Worm (Caenorhabditis elegans) whole organism, mixed stage, embryonic: ENCODE results near the gene C34F11.5.

Experiments
- M03D4.4 ChIP-seq: sonication (generic microtip); optimal IDR thresholded peaks from 2 replicates; lab custom pipeline; 2017; ENCODE audit warnings: mild to moderate bottlenecking, missing genetic modification characterization, missing compliant biosample characterization
- bed-3 ChIP-seq: fragments of 200-800 bp; sonication (Bioruptor generic); optimal IDR thresholded peaks from 3 replicates; lab custom pipeline; 2018; ENCODE audit warnings: mild to moderate bottlenecking, missing genetic modification characterization, moderate library complexity, missing compliant biosample characterization
- ceh-39 ChIP-seq: fragments of 150-350 bp; optimal IDR thresholded peaks from 2 replicates; lab custom pipeline; 2014; ENCODE audit warnings: missing biosample characterization, missing genetic modification characterization
- ceh-43 ChIP-seq: fragments of 200-800 bp; sonication (Bioruptor generic); optimal IDR thresholded peaks from 2 replicates; lab custom pipeline; 2018; ENCODE audit warnings: mild to moderate bottlenecking, missing genetic modification characterization, moderate library complexity, missing compliant biosample characterization
- ceh-83 ChIP-seq: fragments of 200-800 bp; sonication (Bioruptor generic); optimal IDR thresholded peaks from 2 replicates; lab custom pipeline; 2018; ENCODE audit warnings: mild to moderate bottlenecking, missing genetic modification characterization, missing compliant biosample characterization
- ces-1 ChIP-seq: fragments of 150-350 bp; optimal IDR thresholded peaks from 2 replicates; lab custom pipeline; 2014; ENCODE audit warnings: missing biosample characterization, missing genetic modification reagents, missing genetic modification characterization
- cnd-1 ChIP-seq: fragments of 200-800 bp; sonication (Bioruptor generic); optimal IDR thresholded peaks from 2 replicates; lab custom pipeline; 2018; ENCODE audit warnings: mild to moderate bottlenecking, missing genetic modification characterization, missing compliant biosample characterization
- drap-1 ChIP-seq: fragments of 200-800 bp; sonication (Bioruptor generic); optimal IDR thresholded peaks from 3 replicates; lab custom pipeline; 2018; ENCODE audit warnings: mild to moderate bottlenecking, missing genetic modification characterization, missing compliant biosample characterization
- elt-1 ChIP-seq: sonication (generic microtip); optimal IDR thresholded peaks from 2 replicates; lab custom pipeline; 2017; ENCODE audit warnings: missing genetic modification characterization, mild to moderate bottlenecking, missing compliant biosample characterization, antibody characterized with exemption, moderate library complexity, borderline replicate concordance; ENCODE audit not compliant: insufficient read depth
- elt-3 ChIP-seq: fragments of 150-350 bp; optimal IDR thresholded peaks from 2 replicates; lab custom pipeline; 2014; ENCODE audit warnings: missing biosample characterization, missing genetic modification characterization
- flh-1 ChIP-seq: fragments of 200-800 bp; sonication (Bioruptor generic); optimal IDR thresholded peaks from 2 replicates; lab custom pipeline; 2018; ENCODE audit warnings: mild to moderate bottlenecking, missing genetic modification characterization, moderate library complexity, missing compliant biosample characterization
- ham-2 ChIP-seq: fragments of 200-800 bp; sonication (Bioruptor generic); optimal IDR thresholded peaks from 2 replicates; lab custom pipeline; 2018; ENCODE audit warnings: mild to moderate bottlenecking, missing genetic modification characterization, missing compliant biosample characterization
- hlh-1 ChIP-seq: fragments of 150-350 bp; optimal IDR thresholded peaks from 2 replicates; lab custom pipeline; 2014; ENCODE audit warnings: missing biosample characterization, missing genetic modification reagents, missing genetic modification characterization
- lin-13 ChIP-seq: fragments of 150-350 bp; optimal IDR thresholded peaks from 2 replicates; lab custom pipeline; 2014; ENCODE audit warnings: missing biosample characterization, missing genetic modification characterization
- lin-32 ChIP-seq: fragments of 200-800 bp; sonication (Bioruptor generic); optimal IDR thresholded peaks from 2 replicates; lab custom pipeline; 2018; ENCODE audit warnings: mild to moderate bottlenecking, missing genetic modification characterization, missing compliant biosample characterization
- lsy-2 ChIP-seq: fragments of 150-350 bp; optimal IDR thresholded peaks from 2 replicates; lab custom pipeline; 2014; ENCODE audit warnings: missing biosample characterization, missing genetic modification characterization
- mab-5 ChIP-seq: fragments of 150-350 bp; optimal IDR thresholded peaks from 2 replicates; lab custom pipeline; 2014; ENCODE audit warnings: missing biosample characterization, missing genetic modification characterization
- mep-1 ChIP-seq: fragments of 150-350 bp; optimal IDR thresholded peaks from 2 replicates; lab custom pipeline; 2017; ENCODE audit warnings: missing biosample characterization, missing genetic modification reagents, missing genetic modification characterization, inconsistent platforms
- mls-2 ChIP-seq: sonication (generic microtip); optimal IDR thresholded peaks from 2 replicates; lab custom pipeline; 2016; ENCODE audit warnings: mild to moderate bottlenecking, missing genetic modification characterization, moderate library complexity, missing compliant biosample characterization
- nhr-12 ChIP-seq: fragments of 150-350 bp; optimal IDR thresholded peaks from 2 replicates; lab custom pipeline; 2014; ENCODE audit warnings: missing biosample characterization, missing genetic modification characterization
- nhr-2 ChIP-seq: fragments of 150-350 bp; optimal IDR thresholded peaks from 2 replicates; lab custom pipeline; 2014; ENCODE audit warnings: missing biosample characterization, missing genetic modification characterization
- nhr-237 ChIP-seq: fragments of 150-350 bp; optimal IDR thresholded peaks from 2 replicates; lab custom pipeline; 2014; ENCODE audit warnings: missing biosample characterization, missing genetic modification characterization
- nhr-28 ChIP-seq: fragments of 150-350 bp; optimal IDR thresholded peaks from 2 replicates; lab custom pipeline; 2014; ENCODE audit warnings: missing biosample characterization, missing genetic modification characterization
- nhr-76 ChIP-seq: sonication (generic microtip); optimal IDR thresholded peaks from 2 replicates; lab custom pipeline; 2017; ENCODE audit warnings: missing biosample characterization, missing genetic modification characterization
- sem-2 ChIP-seq: fragments of 200-800 bp; sonication (Bioruptor generic); optimal IDR thresholded peaks from 2 replicates; lab custom pipeline; 2018; ENCODE audit warnings: mild to moderate bottlenecking, missing genetic modification characterization, missing compliant biosample characterization
- snpc-4 ChIP-seq: fragments of 150-350 bp; optimal IDR thresholded peaks from 2 replicates; lab custom pipeline; 2014; ENCODE audit warnings: missing biosample characterization, missing genetic modification characterization
- sptf-1 ChIP-seq: sonication (generic microtip); optimal IDR thresholded peaks from 2 replicates; lab custom pipeline; 2017; ENCODE audit warnings: mild to moderate bottlenecking, missing genetic modification characterization, moderate library complexity, missing compliant biosample characterization
- tbx-8 ChIP-seq: fragments of 200-800 bp; sonication (Bioruptor generic); optimal IDR thresholded peaks from 2 replicates; lab custom pipeline; 2018; ENCODE audit warnings: mild to moderate bottlenecking, missing genetic modification characterization, moderate library complexity, missing compliant biosample characterization
- unc-120 ChIP-seq: sonication (generic microtip); optimal IDR thresholded peaks from 2 replicates; lab custom pipeline; 2017; ENCODE audit warnings: missing genetic modification characterization, missing compliant biosample characterization; ENCODE audit not compliant: poor library complexity, severe bottlenecking
- unc-39 ChIP-seq: fragments of 150-350 bp; optimal IDR thresholded peaks from 2 replicates; lab custom pipeline; 2014; ENCODE audit warnings: missing biosample characterization, missing genetic modification characterization
- zip-8 ChIP-seq: fragments of 150-350 bp; optimal IDR thresholded peaks from 2 replicates; lab custom pipeline; 2014; ENCODE audit warnings: missing biosample characterization, missing genetic modification characterization
- ztf-11 ChIP-seq: fragments of 150-350 bp; optimal IDR thresholded peaks from 2 replicates; lab custom pipeline; 2014; ENCODE audit warnings: missing biosample characterization, missing genetic modification characterization

C34F11.5 gene

DNA sequence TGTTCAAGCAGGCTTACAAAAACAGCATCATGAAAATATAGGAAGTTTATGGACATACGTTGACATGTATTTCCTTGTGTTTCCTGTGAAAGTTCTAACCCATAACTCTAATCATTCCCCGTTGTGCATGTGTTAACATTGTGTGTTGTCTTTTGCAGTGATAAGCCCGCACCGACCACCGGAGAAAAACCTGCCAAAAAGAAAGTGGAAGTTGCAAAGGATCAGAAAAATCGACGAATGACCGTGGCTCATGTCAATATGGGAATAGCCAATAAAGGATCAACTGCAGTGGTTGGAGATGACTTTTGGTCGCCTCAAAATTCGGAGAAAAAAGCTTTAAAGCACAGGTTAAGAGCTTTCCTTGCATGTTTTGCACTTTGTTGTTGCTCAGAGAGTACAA, 9.7 kb downstream of the C34F11.5 start:
- TF ChIP-seq sptf-1 (tag; lab: Kevin White, UChicago) = no peak
- no peak for TF ChIP-seq lin-13
- no peak for TF ChIP-seq hlh-1 (tag; lab: Kevin White, UChicago)
- no peak for TF ChIP-seq elt-1 (tag; lab: Kevin White, UChicago)
- TF ChIP-seq snpc-4 = no peak
- TF ChIP-seq M03D4.4 (tag; lab: Kevin White, UChicago) = no peak
- TF ChIP-seq nhr-2 (tag; lab: Kevin White, UChicago) = no peak
- TF ChIP-seq unc-39 = no peak
- TF ChIP-seq nhr-12 (tag; lab: Kevin White, UChicago) = no peak
- TF ChIP-seq ceh-83 (GFP tag; lab: Kevin White, UChicago) = no peak
- TF ChIP-seq mep-1 (tag; lab: Kevin White, UChicago) = no peak
- no peak for TF ChIP-seq tbx-8 (GFP tag; lab: Kevin White, UChicago)
- TF ChIP-seq ztf-11 = no peak
- no peak for TF ChIP-seq nhr-237 (tag; lab: Kevin White, UChicago)
- TF ChIP-seq drap-1 (GFP tag; lab: Kevin White, UChicago) = no peak
- no peak for TF ChIP-seq ces-1

DNA sequence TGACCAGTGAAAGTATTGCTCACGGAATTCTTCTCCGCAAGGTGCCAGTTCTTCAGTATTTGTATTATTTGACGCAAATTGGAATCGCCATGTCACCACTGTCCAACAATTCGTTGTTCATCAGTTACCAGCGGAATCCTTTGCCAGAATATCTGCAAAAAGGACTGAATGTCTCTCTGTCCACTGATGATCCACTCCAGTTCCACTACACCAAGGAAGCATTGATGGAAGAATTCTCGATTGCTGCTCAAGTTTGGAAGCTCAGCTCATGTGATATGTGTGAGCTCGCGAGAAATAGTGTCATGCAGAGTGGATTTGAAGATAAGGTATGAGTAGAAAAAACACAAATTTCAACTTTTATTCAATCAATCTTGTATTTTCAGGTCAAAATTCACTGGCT, 13.5 kb downstream of the C34F11.5 start:
- no peak for TF ChIP-seq tbx-8 (GFP tag; lab: Kevin White, UChicago)
- TF ChIP-seq elt-3 (tag; lab: Kevin White, UChicago) = no peak
- no peak for TF ChIP-seq ces-1
- no peak for TF ChIP-seq M03D4.4 (tag; lab: Kevin White, UChicago)
- no peak for TF ChIP-seq drap-1 (GFP tag; lab: Kevin White, UChicago)
- no peak for TF ChIP-seq mep-1 (tag; lab: Kevin White, UChicago)
- no peak for TF ChIP-seq flh-1 (GFP tag; lab: Kevin White, UChicago)
- no peak for TF ChIP-seq nhr-28 (tag; lab: Kevin White, UChicago)
- no peak for TF ChIP-seq mab-5 (tag; lab: Kevin White, UChicago)
- TF ChIP-seq bed-3 (GFP tag; lab: Kevin White, UChicago) = no peak
- no peak for TF ChIP-seq sptf-1 (tag; lab: Kevin White, UChicago)
- TF ChIP-seq nhr-237 (tag; lab: Kevin White, UChicago) = no peak
- TF ChIP-seq ceh-39 (tag; lab: Kevin White, UChicago) = no peak

DNA sequence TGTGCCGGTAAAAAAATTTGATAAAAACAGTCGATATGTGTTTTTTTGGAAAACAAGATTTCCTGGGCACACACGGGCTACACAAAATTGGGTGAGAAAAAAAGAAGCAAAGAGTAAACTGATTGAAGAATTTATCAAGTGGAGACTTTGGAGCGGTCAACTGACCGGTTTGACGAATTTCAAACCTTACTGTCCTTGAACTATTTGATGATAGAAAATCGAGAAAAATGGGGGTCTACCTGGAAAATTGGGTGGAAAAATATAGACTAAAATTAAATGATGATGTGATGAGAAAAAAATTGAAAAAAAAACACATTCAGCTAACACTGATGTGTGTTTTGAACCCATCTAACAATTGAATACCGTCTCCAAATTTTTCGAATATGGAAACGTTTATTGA, 15.2 kb downstream of the C34F11.5 start, which contains the start of gene C34F11.8:
C34F11.8 (minus strand) TSS at position 135 of the 400 bp plus-strand sequence.
- TF ChIP-seq lsy-2 (tag; lab: Kevin White, UChicago) (no peak), lin-13 (no peak), ham-2 (GFP tag; lab: Kevin White, UChicago) (no peak), nhr-237 (tag; lab: Kevin White, UChicago) (no peak), elt-3 (tag; lab: Kevin White, UChicago) (no peak), mep-1 (tag; lab: Kevin White, UChicago) (no peak), M03D4.4 (tag; lab: Kevin White, UChicago) (no peak), nhr-12 (tag; lab: Kevin White, UChicago) (no peak), nhr-76 (no peak), nhr-28 (tag; lab: Kevin White, UChicago) (no peak), mls-2 (tag; lab: Kevin White, UChicago) (no peak), lin-32 (no peak), zip-8 (tag; lab: Kevin White, UChicago) (no peak), snpc-4 (no peak), ceh-83 (GFP tag; lab: Kevin White, UChicago) (no peak), ces-1 (no peak), sptf-1 (tag; lab: Kevin White, UChicago) (no peak), cnd-1 (tag; lab: Kevin White, UChicago) (no peak), hlh-1 (tag; lab: Kevin White, UChicago) (no peak)

DNA sequence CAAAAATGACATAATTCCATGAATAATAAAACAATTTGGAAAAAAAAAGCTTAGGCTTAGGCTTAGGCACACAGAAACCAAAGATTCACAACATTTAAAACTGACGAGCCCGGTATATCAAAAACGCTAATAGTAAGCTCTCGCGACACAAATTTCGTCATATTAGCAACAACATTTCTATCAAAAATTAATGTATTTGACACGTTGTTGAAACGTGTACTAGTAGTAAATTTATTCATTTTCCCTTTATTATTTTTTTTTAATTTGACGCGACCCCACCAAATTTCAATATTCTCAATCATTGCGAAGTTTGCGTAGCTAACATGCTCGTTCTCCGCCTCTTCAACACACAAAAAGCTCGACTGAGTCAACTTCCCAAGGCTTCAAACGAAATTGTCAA, 16.4 kb downstream of the C34F11.5 start, which contains the start of gene C34F11.2:
C34F11.2 (plus strand) TSS at position 301 of the 400 bp plus-strand sequence.
- no peak for TF ChIP-seq snpc-4
- no peak for TF ChIP-seq hlh-1 (tag; lab: Kevin White, UChicago)
- TF ChIP-seq unc-39 = no peak
- TF ChIP-seq bed-3 (GFP tag; lab: Kevin White, UChicago) = no peak
- TF ChIP-seq mab-5 (tag; lab: Kevin White, UChicago) = no peak
- no peak for TF ChIP-seq tbx-8 (GFP tag; lab: Kevin White, UChicago)
- TF ChIP-seq ceh-39 (tag; lab: Kevin White, UChicago) = no peak
- TF ChIP-seq, all 35 proteins: peak for 0

DNA sequence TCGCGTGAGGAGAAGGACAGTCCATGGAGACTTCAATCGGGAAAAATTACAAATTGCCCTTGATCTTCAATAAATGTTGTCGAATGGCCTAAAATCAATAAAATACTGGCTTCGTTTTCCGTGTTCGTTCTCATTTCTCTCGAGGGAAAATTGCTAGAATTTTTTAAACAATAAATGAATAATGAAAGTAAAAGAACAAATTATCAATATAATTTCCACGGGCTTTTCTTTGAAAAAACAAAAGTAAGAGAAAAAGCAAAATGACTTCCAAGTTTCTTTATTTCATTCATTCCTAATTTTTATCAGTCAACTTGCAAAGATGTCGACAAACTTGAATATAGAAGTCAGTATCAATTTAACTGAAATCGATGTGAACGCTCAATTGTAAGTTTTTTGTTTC, 17.1 kb downstream of the C34F11.5 start, which contains the start of gene C34F11.1:
C34F11.1 (plus strand) TSS at position 301 of the 400 bp plus-strand sequence.
- no peak for TF ChIP-seq drap-1 (GFP tag; lab: Kevin White, UChicago)
- TF ChIP-seq nhr-28 (tag; lab: Kevin White, UChicago) = no peak
- TF ChIP-seq lsy-2 (tag; lab: Kevin White, UChicago) = no peak
- no peak for TF ChIP-seq sptf-1 (tag; lab: Kevin White, UChicago)
- TF ChIP-seq zip-8 (tag; lab: Kevin White, UChicago) = no peak
- no peak for TF ChIP-seq mab-5 (tag; lab: Kevin White, UChicago)
- no peak for TF ChIP-seq elt-1 (tag; lab: Kevin White, UChicago)
- TF ChIP-seq ham-2 (GFP tag; lab: Kevin White, UChicago) = no peak
- TF ChIP-seq lin-13 = no peak
- TF ChIP-seq ces-1 = no peak
- no peak for TF ChIP-seq ztf-11
- TF ChIP-seq sem-2 = no peak
- TF ChIP-seq unc-120 (tag; lab: Kevin White, UChicago) = no peak
- TF ChIP-seq ceh-83 (GFP tag; lab: Kevin White, UChicago) = no peak
- no peak for TF ChIP-seq ceh-43 (GFP tag; lab: Kevin White, UChicago)
- no peak for TF ChIP-seq nhr-2 (tag; lab: Kevin White, UChicago)
- TF ChIP-seq nhr-12 (tag; lab: Kevin White, UChicago) = no peak
- TF ChIP-seq mls-2 (tag; lab: Kevin White, UChicago) = no peak
- no peak for TF ChIP-seq lin-32
- TF ChIP-seq snpc-4 = no peak
